Fruit fly (Drosophila melanogaster) whole organism, embryonic: ENCODE results near the gene retm.
A peak's percentile ranks its signal among the peaks of the same experiment; 100 is the strongest.

Experiments used
- BEAF-32 ChIP-seq: fragments of 200-800 bp; sonication (Bioruptor generic); optimal IDR thresholded peaks from 3 replicates; lab custom pipeline; 2017; ENCODE audit warnings: missing biosample characterization, missing genetic modification characterization, mild to moderate bottlenecking, moderate library complexity, missing genetic modification reagents
- BtbVII ChIP-seq: fragments of 200-800 bp; sonication (Bioruptor generic); optimal IDR thresholded peaks from 3 replicates; lab custom pipeline; 2017; ENCODE audit warnings: missing biosample characterization, mild to moderate bottlenecking, missing genetic modification characterization
- CG11085 ChIP-seq: fragments of 200-800 bp; sonication (Bioruptor generic); IDR thresholded peaks from 2 replicates; pipeline ENCODE4 v1.3.6; 2022; ENCODE audit warnings: missing biosample characterization, missing genetic modification characterization
- CG11093 ChIP-seq: fragments of 200-800 bp; sonication (Bioruptor generic); IDR thresholded peaks from 3 replicates; pipeline ENCODE4 v1.3.6; 2022; ENCODE audit warnings: missing biosample characterization, missing genetic modification characterization
- CG11560 ChIP-seq: fragments of 200-800 bp; sonication (Bioruptor generic); IDR thresholded peaks from 3 replicates; pipeline ENCODE4 v1.3.6; 2022; ENCODE audit warnings: missing biosample characterization, missing genetic modification characterization
- CG12744 ChIP-seq: fragments of 200-800 bp; sonication (Bioruptor generic); optimal IDR thresholded peaks from 2 replicates; lab custom pipeline; 2016; ENCODE audit warnings: missing biosample characterization, missing genetic modification characterization
- CG15011 ChIP-seq: fragments of 200-800 bp; sonication (Bioruptor generic); optimal IDR thresholded peaks from 3 replicates; lab custom pipeline; 2018; ENCODE audit warnings: missing biosample characterization, mild to moderate bottlenecking, missing genetic modification characterization
- CG15269 ChIP-seq: fragments of 200-800 bp; sonication (Bioruptor generic); optimal IDR thresholded peaks from 2 replicates; lab custom pipeline; 2018; ENCODE audit warnings: missing biosample characterization, mild to moderate bottlenecking, missing genetic modification characterization, moderate library complexity
- CG1602 ChIP-seq: fragments of 200-800 bp; sonication (Bioruptor generic); optimal IDR thresholded peaks from 3 replicates; lab custom pipeline; 2016; ENCODE audit warnings: missing biosample characterization, missing genetic modification characterization
- CG17359 ChIP-seq: fragments of 200-800 bp; sonication (Bioruptor generic); optimal IDR thresholded peaks from 3 replicates; lab custom pipeline; 2018; ENCODE audit warnings: missing biosample characterization, mild to moderate bottlenecking, missing genetic modification characterization, moderate library complexity
- CG17612 ChIP-seq: fragments of 200-800 bp; sonication (Bioruptor generic); IDR thresholded peaks from 2 replicates; pipeline ENCODE4 v1.3.6; 2022; ENCODE audit warnings: missing biosample characterization, missing genetic modification characterization
- CG18619 ChIP-seq: fragments of 200-800 bp; sonication (Bioruptor generic); optimal IDR thresholded peaks from 3 replicates; lab custom pipeline; 2017; ENCODE audit warnings: missing biosample characterization, mild to moderate bottlenecking, missing genetic modification characterization
- CG2120 ChIP-seq: fragments of 200-800 bp; sonication (Bioruptor generic); optimal IDR thresholded peaks from 3 replicates; lab custom pipeline; 2016; ENCODE audit warnings: missing biosample characterization, missing genetic modification characterization
- CG2199 ChIP-seq: fragments of 200-800 bp; sonication (Bioruptor generic); IDR thresholded peaks from 3 replicates; pipeline ENCODE4 v1.3.6; 2022; ENCODE audit warnings: missing biosample characterization, missing genetic modification characterization
- CG34224 ChIP-seq: fragments of 200-800 bp; sonication (Bioruptor generic); IDR thresholded peaks from 3 replicates; pipeline ENCODE4 v1.3.6; 2022; ENCODE audit warnings: missing biosample characterization, missing genetic modification characterization; ENCODE audit not compliant: partially characterized antibody
- CG34422 ChIP-seq: fragments of 200-800 bp; sonication (Bioruptor generic); IDR thresholded peaks from 3 replicates; pipeline ENCODE4 v1.3.6; 2022; ENCODE audit warnings: missing biosample characterization, missing genetic modification characterization
- CG7987 ChIP-seq: fragments of 200-800 bp; sonication (Bioruptor generic); optimal IDR thresholded peaks from 2 replicates; lab custom pipeline; 2018; ENCODE audit warnings: missing biosample characterization, mild to moderate bottlenecking, missing genetic modification characterization, moderate library complexity
- CG8478 ChIP-seq: fragments of >200 bp; optimal IDR thresholded peaks from 2 replicates; lab custom pipeline; 2018
- CG9876 ChIP-seq: fragments of 200-800 bp; sonication (Bioruptor generic); optimal IDR thresholded peaks from 2 replicates; lab custom pipeline; 2016; ENCODE audit warnings: missing biosample characterization, missing genetic modification characterization
- Chrac-16 ChIP-seq: fragments of 200-800 bp; sonication (Bioruptor generic); optimal IDR thresholded peaks from 3 replicates; lab custom pipeline; 2016; ENCODE audit warnings: missing biosample characterization, missing genetic modification characterization
- CoRest ChIP-seq: fragments of 200-800 bp; sonication (Bioruptor generic); optimal IDR thresholded peaks from 3 replicates; lab custom pipeline; 2018; ENCODE audit warnings: missing biosample characterization, mild to moderate bottlenecking, missing genetic modification characterization, moderate library complexity
- D19B ChIP-seq: fragments of 200-800 bp; sonication (Bioruptor generic); optimal IDR thresholded peaks from 2 replicates; lab custom pipeline; 2017; ENCODE audit warnings: missing biosample characterization, mild to moderate bottlenecking, missing genetic modification characterization
- HLH54F ChIP-seq: fragments of 200-800 bp; sonication (Bioruptor generic); optimal IDR thresholded peaks from 3 replicates; lab custom pipeline; 2016; ENCODE audit warnings: missing biosample characterization, missing genetic modification characterization
- Lpt ChIP-seq: fragments of >200 bp; optimal IDR thresholded peaks from 2 replicates; lab custom pipeline; 2018; ENCODE audit warnings: missing biosample characterization, missing genetic modification characterization
- Oaz ChIP-seq: fragments of 200-800 bp; sonication (Bioruptor generic); IDR thresholded peaks from 2 replicates; pipeline ENCODE4 v1.3.6; 2022; ENCODE audit warnings: missing biosample characterization, missing genetic modification characterization
- Optix ChIP-seq: fragments of 200-800 bp; sonication (Bioruptor generic); IDR thresholded peaks from 3 replicates; pipeline ENCODE4 v1.3.6; 2022; ENCODE audit warnings: missing biosample characterization, missing genetic modification characterization
- PHDP ChIP-seq: fragments of 200-800 bp; sonication (Bioruptor generic); optimal IDR thresholded peaks from 3 replicates; lab custom pipeline; 2018; ENCODE audit warnings: missing biosample characterization, mild to moderate bottlenecking, missing genetic modification characterization, moderate library complexity
- Six4 ChIP-seq: fragments of 200-800 bp; sonication (Bioruptor generic); optimal IDR thresholded peaks from 2 replicates; lab custom pipeline; 2016; ENCODE audit warnings: missing biosample characterization, missing genetic modification characterization
- Taf1 ChIP-seq: fragments of 200-800 bp; sonication (Bioruptor generic); IDR thresholded peaks from 2 replicates; pipeline ENCODE4 v1.3.6; 2022; ENCODE audit warnings: missing biosample characterization, missing genetic modification characterization
- Trl ChIP-seq, 3 experiments: fragments of >200 bp in 2 of 3; fragments of 200-800 bp in 1 of 3; sonication (Bioruptor generic) in 1 of 3; optimal IDR thresholded peaks; 2 replicates in 1 of 3; 3 replicates in 2 of 3; lab custom pipeline; 2016 to 2017; ENCODE audit warnings: missing biosample characterization in 1 of 3, missing genetic modification characterization in 1 of 3
- abd-A ChIP-seq: fragments of 200-800 bp; sonication (Bioruptor generic); optimal IDR thresholded peaks from 3 replicates; lab custom pipeline; 2019; ENCODE audit warnings: missing biosample characterization, mild to moderate bottlenecking, missing genetic modification characterization, moderate library complexity
- az2 ChIP-seq: fragments of 200-800 bp; sonication (Bioruptor generic); optimal IDR thresholded peaks from 3 replicates; lab custom pipeline; 2016; ENCODE audit warnings: missing biosample characterization, missing genetic modification characterization
- btn ChIP-seq: fragments of 200-800 bp; sonication (Bioruptor generic); optimal IDR thresholded peaks from 2 replicates; lab custom pipeline; 2016; ENCODE audit warnings: missing biosample characterization, missing genetic modification characterization
- dan ChIP-seq: fragments of 200-800 bp; sonication (Bioruptor generic); IDR thresholded peaks from 2 replicates; pipeline ENCODE4 v1.3.6; 2022; ENCODE audit warnings: missing biosample characterization, missing genetic modification characterization
- danr ChIP-seq: fragments of 200-800 bp; sonication (Bioruptor generic); IDR thresholded peaks from 2 replicates; pipeline ENCODE4 v1.3.6; 2022; ENCODE audit warnings: missing biosample characterization, missing genetic modification characterization
- dati ChIP-seq: fragments of 200-800 bp; sonication (Bioruptor generic); IDR thresholded peaks from 2 replicates; pipeline ENCODE4 v1.3.6; 2022; ENCODE audit warnings: missing biosample characterization, missing genetic modification characterization
- eyg ChIP-seq: fragments of 200-800 bp; sonication (Bioruptor generic); optimal IDR thresholded peaks from 3 replicates; lab custom pipeline; 2016; ENCODE audit warnings: missing biosample characterization, missing genetic modification characterization
- fd64A ChIP-seq: fragments of 200-800 bp; sonication (Bioruptor generic); optimal IDR thresholded peaks from 3 replicates; lab custom pipeline; 2018; ENCODE audit warnings: missing biosample characterization, mild to moderate bottlenecking, missing genetic modification characterization
- gem ChIP-seq: fragments of 200-800 bp; sonication (Bioruptor generic); optimal IDR thresholded peaks from 2 replicates; lab custom pipeline; 2019; ENCODE audit warnings: missing biosample characterization, mild to moderate bottlenecking, missing genetic modification characterization, moderate library complexity
- hbn ChIP-seq: fragments of 200-800 bp; sonication (Bioruptor generic); IDR thresholded peaks from 2 replicates; pipeline ENCODE4 v1.3.6; 2022; ENCODE audit warnings: missing biosample characterization, missing genetic modification characterization; ENCODE audit not compliant: partially characterized antibody
- ind ChIP-seq: fragments of 200-800 bp; sonication (Bioruptor generic); optimal IDR thresholded peaks from 3 replicates; lab custom pipeline; 2016; ENCODE audit warnings: missing biosample characterization, missing genetic modification characterization
- ken ChIP-seq: fragments of 200-800 bp; sonication (Bioruptor generic); IDR thresholded peaks from 3 replicates; pipeline ENCODE4 v1.3.6; 2022; ENCODE audit warnings: missing biosample characterization, missing genetic modification characterization
- lov ChIP-seq, 2 experiments: fragments of 200-800 bp in 1 of 2; fragments of >200 bp in 1 of 2; sonication (Bioruptor generic) in 1 of 2; IDR thresholded peaks in 1 of 2; optimal IDR thresholded peaks in 1 of 2; 2 replicates in 1 of 2; 3 replicates in 1 of 2; pipeline versions ENCODE4 v1.3.6 to Lab custom; 2017 to 2022; ENCODE audit warnings: missing biosample characterization in 1 of 2, missing genetic modification characterization in 1 of 2
- nerfin-1 ChIP-seq: fragments of 200-800 bp; sonication (Bioruptor generic); optimal IDR thresholded peaks from 3 replicates; lab custom pipeline; 2019; ENCODE audit warnings: missing biosample characterization, mild to moderate bottlenecking, missing genetic modification characterization, moderate library complexity
- pros ChIP-seq: fragments of 200-800 bp; sonication (Bioruptor generic); optimal IDR thresholded peaks from 3 replicates; lab custom pipeline; 2019; ENCODE audit warnings: missing biosample characterization, mild to moderate bottlenecking, missing genetic modification characterization, moderate library complexity
- sna ChIP-seq: fragments of 200-800 bp; sonication (Bioruptor generic); IDR thresholded peaks from 2 replicates; pipeline ENCODE4 v1.3.6; 2022; ENCODE audit warnings: missing biosample characterization, missing genetic modification characterization; ENCODE audit not compliant: partially characterized antibody
- sr ChIP-seq: fragments of 200-800 bp; sonication (Bioruptor generic); IDR thresholded peaks from 3 replicates; pipeline ENCODE4 v1.3.6; 2022; ENCODE audit warnings: missing biosample characterization, missing genetic modification characterization
- tap ChIP-seq: fragments of 200-800 bp; optimal IDR thresholded peaks from 3 replicates; lab custom pipeline; 2019; ENCODE audit warnings: missing biosample characterization, mild to moderate bottlenecking, missing genetic modification characterization, moderate library complexity
- usp ChIP-seq: fragments of >200 bp; optimal IDR thresholded peaks from 2 replicates; lab custom pipeline; 2017; ENCODE audit warnings: missing biosample characterization, missing genetic modification characterization
- vnd ChIP-seq: fragments of 200-800 bp; sonication (Bioruptor generic); IDR thresholded peaks from 3 replicates; pipeline ENCODE4 v1.3.6; 2022; ENCODE audit warnings: missing biosample characterization, missing genetic modification characterization; ENCODE audit not compliant: partially characterized antibody

The retm gene

dm6 chr2L:6479226-6479906, 23.6 kb upstream of the retm start (continued):
- TF ChIP-seq BtbVII (peak; percentile 74), btn (no peak), ken (GFP tag; lab: Robert Waterston, UW) (no peak), abd-A (tag; lab: Kevin White, UChicago) (peak; percentile 62), Trl (optimal IDR thresholded peaks at IDR 0.05; lab: Kevin White, UChicago) (peak; percentile 55 to 82), Trl (GFP tag; optimal IDR thresholded peaks at IDR 0.05; lab: Kevin White, UChicago) (no peak), pros (peak; percentile 30), tap (tag; lab: Kevin White, UChicago) (peak; percentile 55), eyg (peak; percentile 8), CG34422 (GFP tag; lab: Robert Waterston, UW) (peak; percentile 14; the same call in 1 of the 3 replicates), Six4 (no peak), CG1602 (GFP tag; lab: Kevin White, UChicago) (no peak), dati (GFP tag; lab: Robert Waterston, UW) (no peak), Lpt (GFP tag; lab: Kevin White, UChicago) (no peak), CG34224 (no peak), HLH54F (GFP tag; lab: Kevin White, UChicago) (no peak), CG17612 (GFP tag; lab: Robert Waterston, UW) (no peak), CG2120 (peak; percentile 30), danr (no peak), sr (peak; percentile 14; the same call in 2 of the 3 replicates), CG15269 (tag; lab: Kevin White, UChicago) (peak; percentile 32), Taf1 (no peak), CG11560 (tag; lab: Robert Waterston, UW) (no peak), CG7987 (GFP tag; lab: Kevin White, UChicago) (peak; percentile 85), PHDP (tag; lab: Kevin White, UChicago) (peak; percentile 55), hbn (GFP tag; lab: Robert Waterston, UW) (no peak), CG9876 (GFP tag; lab: Kevin White, UChicago) (no peak), CG12744 (GFP tag; lab: Kevin White, UChicago) (no peak), usp (no peak), fd64A (peak; percentile 55), Optix (GFP tag; lab: Robert Waterston, UW) (no peak), CG8478 (lab: Kevin White, UChicago) (no peak), CG2199 (no peak), nerfin-1 (peak; percentile 40), CG15011 (GFP tag; lab: Kevin White, UChicago) (peak; percentile 34), Chrac-16 (GFP tag; lab: Kevin White, UChicago) (peak; percentile 2), Oaz (GFP tag; lab: Robert Waterston, UW) (no peak), CG11093 (GFP tag; lab: Robert Waterston, UW) (no peak), lov (optimal IDR thresholded peaks at IDR 0.05; lab: Kevin White, UChicago) (no peak), lov (GFP tag; IDR thresholded peaks at IDR 0.05; lab: Robert Waterston, UW) (peak; percentile 12; the same call in 1 of the 3 replicates), dan (GFP tag; lab: Robert Waterston, UW) (no peak), CG17359 (tag; lab: Kevin White, UChicago) (peak; percentile 39), gem (tag; lab: Kevin White, UChicago) (peak; percentile 35), CG18619 (GFP tag; lab: Kevin White, UChicago) (peak; percentile 34), vnd (no peak), ind (GFP tag; lab: Kevin White, UChicago) (peak; percentile 9), BEAF-32 (GFP tag; lab: Kevin White, UChicago) (no peak), az2 (GFP tag; lab: Kevin White, UChicago) (no peak), D19B (GFP tag; lab: Kevin White, UChicago) (no peak), CG11085 (GFP tag; lab: Robert Waterston, UW) (no peak), CoRest (tag; lab: Kevin White, UChicago) (no peak), sna (GFP tag; lab: Robert Waterston, UW) (no peak)
